Worm (Caenorhabditis elegans): Measurements from ENCODE around the gene rer-1.

The rer-1 gene

DNA sequence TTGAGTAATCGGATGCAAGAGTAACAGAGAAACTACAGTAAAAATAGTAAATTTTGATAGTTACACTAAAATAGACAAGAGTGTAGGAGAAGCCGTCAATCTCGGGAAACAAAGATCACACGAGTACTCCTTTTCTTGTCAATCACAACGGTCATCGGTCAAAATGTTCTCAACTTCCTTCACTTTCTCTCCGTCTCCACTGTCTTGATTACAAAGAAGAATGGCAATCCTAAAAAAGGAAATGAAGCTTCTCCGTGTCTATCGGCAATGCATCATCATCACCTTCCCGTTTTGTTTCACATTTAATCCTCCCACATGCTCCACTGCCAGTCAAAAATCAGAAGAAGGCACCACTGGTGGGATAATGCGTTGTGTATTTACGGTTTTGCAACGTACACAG is 11.4 kb upstream of the rer-1 start:
- TF ChIP-seq cebp-2 (GFP tag; IDR thresholded peaks at IDR 0.05) (0 out of 2 replicates have a peak, but pooled peaks have one; percentile 31), zim-3 (tag; optimal IDR thresholded peaks at IDR 0.05) (no peak)

DNA sequence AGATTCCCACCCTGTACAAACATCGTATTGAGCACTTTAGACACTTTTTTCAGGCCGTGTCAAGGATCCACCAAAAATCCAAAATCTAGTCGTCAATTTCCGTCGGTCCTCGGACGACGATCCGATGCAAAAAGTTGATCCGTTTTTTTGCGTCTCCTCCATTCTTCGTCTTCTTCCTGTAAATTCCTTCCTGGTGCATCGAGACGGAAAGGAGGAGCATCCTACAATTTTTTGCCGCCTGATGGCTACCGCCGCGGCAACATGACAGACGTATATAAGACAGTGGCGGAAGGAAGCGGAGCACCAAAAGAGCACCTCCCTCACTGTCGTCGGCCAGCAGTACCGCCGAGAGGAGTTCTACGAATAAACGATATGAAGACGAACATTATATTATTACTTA is 10.3 kb upstream of the rer-1 start, which contains the start of gene appg-2:
Gene appg-2, plus strand, starts transcription at position 301 of the 400 bp plus-strand sequence.
- TF ChIP-seq F57A8.1 (GFP tag; optimal IDR thresholded peaks at IDR 0.05) (no peak), ceh-40 (GFP tag; IDR thresholded peaks at IDR 0.05) (no peak), aptf-3 (GFP tag; IDR thresholded peaks at IDR 0.05) (no peak), zfh-2 (GFP tag; conservative IDR thresholded peaks at IDR 0.05) (0 out of 2 replicates have a peak, but pooled peaks have one; percentile 17), ceh-79 (tag; optimal IDR thresholded peaks at IDR 0.05) (no peak)

DNA sequence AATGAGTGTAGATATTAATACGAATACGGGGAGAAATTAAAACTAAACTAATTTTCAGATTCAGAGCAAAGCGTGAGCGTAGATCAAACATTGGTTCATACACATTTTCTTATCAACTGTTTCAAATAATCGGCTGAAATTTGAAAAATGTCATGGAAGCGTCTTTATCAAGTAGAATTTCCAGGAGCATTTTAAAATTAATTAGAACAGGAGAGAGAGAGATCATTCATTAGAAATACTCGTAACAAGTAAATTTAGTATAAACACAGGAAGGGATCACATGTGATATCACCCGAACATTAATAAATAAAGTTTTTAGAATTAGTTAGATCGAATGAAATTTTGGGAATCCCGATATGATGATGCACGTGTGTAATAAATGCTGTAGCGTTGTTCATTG is 4.2 kb upstream of the rer-1 start, which contains the start of gene pho-13:
Gene pho-13, minus strand, starts transcription at position 101 of the 400 bp plus-strand sequence.
- TF ChIP-seq F39B2.1 (GFP tag; IDR thresholded peaks at IDR 0.05) (no peak), nhr-80 (tag; optimal IDR thresholded peaks at IDR 0.05) (peak; percentile 46)

DNA sequence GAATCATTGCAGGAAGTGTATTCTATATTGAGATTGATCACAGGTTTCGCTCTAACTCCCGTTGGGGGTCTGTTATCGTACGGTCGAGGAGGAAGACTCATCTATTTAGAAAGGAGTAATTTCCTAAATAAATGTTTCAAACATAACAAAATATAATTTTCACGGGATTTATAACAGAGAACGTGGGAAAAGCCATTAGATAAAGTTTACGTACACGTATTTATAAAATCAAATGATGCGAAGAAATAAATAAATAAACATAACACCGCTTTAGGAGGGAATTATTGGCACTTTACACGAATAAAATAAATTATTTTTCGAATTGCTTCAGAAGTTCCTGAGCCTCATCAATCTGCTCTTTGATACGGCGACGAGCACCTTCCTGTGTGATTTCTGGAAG is 2.7 kb upstream of the rer-1 start, which contains the start of gene F07H5.10:
Gene F07H5.10, minus strand, starts transcription at position 101 of the 400 bp plus-strand sequence.
- TF ChIP-seq C17E4.6 (GFP tag; IDR thresholded peaks at IDR 0.05): no peak
- no peak for TF ChIP-seq F23B12.7 (tag; optimal IDR thresholded peaks at IDR 0.05; ENCODE audit: insufficient read depth)
- TF ChIP-seq tbx-9 (tag; optimal IDR thresholded peaks at IDR 0.05; ENCODE audit: borderline replicate concordance): no peak
- no peak for TF ChIP-seq nfya-2 (GFP tag; IDR thresholded peaks at IDR 0.05)
- no peak for TF ChIP-seq F10E7.11 (tag; optimal IDR thresholded peaks at IDR 0.05)
- TF ChIP-seq madf-8 (GFP tag; conservative IDR thresholded peaks at IDR 0.05): no peak
- no peak for TF ChIP-seq mes-4 (tag; optimal IDR thresholded peaks at IDR 0.05)
- no peak for TF ChIP-seq Y95B8A.8 (GFP tag; IDR thresholded peaks at IDR 0.05)
- no peak for TF ChIP-seq akir-1 (GFP tag; optimal IDR thresholded peaks at IDR 0.05)
- no peak for TF ChIP-seq ztf-22 (GFP tag; optimal IDR thresholded peaks at IDR 0.05)
- TF ChIP-seq ets-4 (GFP tag; optimal IDR thresholded peaks at IDR 0.05): no peak
- no peak for TF ChIP-seq egl-44 (GFP tag; IDR thresholded peaks at IDR 0.05)
- TF ChIP-seq zim-3 (tag; optimal IDR thresholded peaks at IDR 0.05): no peak
- no peak for TF ChIP-seq tbp1 (GFP tag; optimal IDR thresholded peaks at IDR 0.05)

DNA sequence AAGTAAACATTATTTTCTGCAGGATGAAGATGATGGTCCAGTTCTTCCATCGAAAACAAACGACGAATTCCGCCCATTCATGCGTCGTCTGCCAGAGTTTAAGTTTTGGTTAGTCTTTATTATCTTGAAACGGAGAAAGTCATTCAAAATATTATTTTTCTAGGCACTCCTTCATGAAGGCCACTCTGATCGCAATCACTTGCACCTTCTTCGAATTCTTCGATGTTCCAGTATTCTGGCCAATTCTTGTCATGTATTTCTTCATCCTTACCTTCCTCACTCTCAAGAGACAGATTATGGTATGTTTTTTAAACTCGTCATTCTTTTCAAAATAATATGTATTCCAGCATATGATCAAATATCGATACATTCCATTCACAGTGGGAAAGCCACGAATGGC is 655 bp downstream of the rer-1 start:
- TF ChIP-seq atf-7 (tag; optimal IDR thresholded peaks at IDR 0.05) (no peak), gei-17 (GFP tag; optimal IDR thresholded peaks at IDR 0.05) (no peak), mel-28 (tag; optimal IDR thresholded peaks at IDR 0.05; ENCODE audit: borderline replicate concordance) (no peak), ama-1 (optimal IDR thresholded peaks at IDR 0.05) (peak; percentile 72), ama-1 (GFP tag; optimal IDR thresholded peaks at IDR 0.05) (no peak), nfya-1 (tag; optimal IDR thresholded peaks at IDR 0.05; ENCODE audit: borderline replicate concordance, insufficient read depth) (no peak)

DNA sequence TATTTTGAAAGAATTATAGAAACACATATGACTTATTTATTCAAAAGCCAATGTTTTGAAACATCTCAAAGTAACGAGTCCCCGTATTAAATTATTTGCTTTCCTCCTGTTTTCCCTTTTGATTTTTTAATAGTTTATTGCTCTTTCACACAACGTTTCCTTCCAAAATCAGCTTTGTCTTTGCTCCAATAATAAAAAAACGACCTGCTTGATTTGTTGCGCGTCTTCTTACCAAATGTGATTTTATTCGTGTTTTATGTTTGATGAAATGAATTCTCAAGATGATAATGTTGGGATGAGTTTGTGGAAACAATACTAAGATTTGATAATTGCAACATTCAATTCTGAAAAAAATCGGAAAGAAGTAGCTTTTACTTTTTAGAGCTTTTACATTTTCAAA is 1.2 kb downstream of the rer-1 start:
- TF ChIP-seq B0336.3 (GFP tag; IDR thresholded peaks at IDR 0.05) (peak; percentile 31; the same call in 1 of the 2 replicates), sptf-2 (GFP tag; optimal IDR thresholded peaks at IDR 0.05) (no peak), let-607 (tag; optimal IDR thresholded peaks at IDR 0.05) (no peak), egl-44 (GFP tag; IDR thresholded peaks at IDR 0.05) (no peak), unc-130 (GFP tag; optimal IDR thresholded peaks at IDR 0.05) (no peak), ekl-4 (GFP tag; IDR thresholded peaks at IDR 0.05) (0 out of 2 replicates have a peak, but pooled peaks have one; percentile 39), die-1 (tag; optimal IDR thresholded peaks at IDR 0.05) (no peak), atf-7 (tag; optimal IDR thresholded peaks at IDR 0.05) (no peak), mes-4 (tag; optimal IDR thresholded peaks at IDR 0.05) (no peak)
